Fruit fly (Drosophila melanogaster) whole organism: ENCODE results near the gene CG5376.

Experiments used
- Dll ChIP-seq: fragments of >200 bp; optimal IDR thresholded peaks from 2 replicates; lab custom pipeline; 2017
- EcR ChIP-seq, 2 experiments: fragments of >200 bp; optimal IDR thresholded peaks; 2 replicates each; lab custom pipeline; 2017; ENCODE audit warnings: missing biosample characterization in 2 of 2, missing genetic modification characterization in 2 of 2, missing genetic modification reagents in 2 of 2
- psq ChIP-seq: fragments of >200 bp; optimal IDR thresholded peaks from 2 replicates; lab custom pipeline; 2017

DNA sequence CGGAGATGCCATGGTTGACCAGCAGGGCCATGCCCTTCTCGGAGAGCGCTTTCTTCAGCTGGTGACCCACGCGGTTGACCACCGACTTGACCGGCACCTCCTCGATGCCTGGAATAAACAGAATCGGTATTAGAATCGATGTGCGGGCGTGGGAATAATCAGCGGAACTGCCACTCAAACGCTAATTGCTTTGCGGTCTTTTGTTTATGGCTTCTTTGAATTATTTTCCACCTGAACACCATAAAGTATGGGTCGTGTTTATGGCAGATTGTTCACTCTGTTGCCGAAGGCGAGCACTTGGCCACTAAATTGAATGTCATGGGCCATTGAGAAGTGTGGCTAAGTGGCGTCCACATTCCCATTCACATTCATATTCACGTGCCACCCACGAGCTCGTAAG is 33.3 kb upstream of the CG5376 start:
- TF ChIP-seq psq (lab: Kevin White, UChicago) (no peak), EcR (GFP tag; optimal IDR thresholded peaks at IDR 0.05; lab: Kevin White, UChicago) (no peak), Dll (lab: Kevin White, UChicago) (no peak)
